Fruit fly (Drosophila melanogaster) whole organism, prepupa: ENCODE data around the gene CG11581.

ENCODE experiments used
- Blimp-1 ChIP-seq: fragments of 200-800 bp; sonication (Bioruptor generic); optimal IDR thresholded peaks from 3 replicates; lab custom pipeline; 2017; ENCODE audit warnings: missing biosample characterization, missing genetic modification characterization, mild to moderate bottlenecking, moderate library complexity, missing genetic modification reagents
- CG10669 ChIP-seq: fragments of 200-800 bp; sonication (Bioruptor generic); optimal IDR thresholded peaks from 3 replicates; lab custom pipeline; 2018; ENCODE audit warnings: missing biosample characterization, mild to moderate bottlenecking, missing genetic modification characterization, moderate library complexity
- CG11294 ChIP-seq: fragments of 200-800 bp; sonication (Bioruptor generic); IDR thresholded peaks from 2 replicates; pipeline ENCODE4 v1.3.6; 2022; ENCODE audit warnings: missing biosample characterization, missing genetic modification characterization
- CG11902 ChIP-seq: fragments of 200-800 bp; sonication (Bioruptor generic); optimal IDR thresholded peaks from 3 replicates; lab custom pipeline; 2016; ENCODE audit warnings: missing biosample characterization, missing genetic modification characterization
- CG32006 ChIP-seq: fragments of 200-800 bp; sonication (Bioruptor generic); optimal IDR thresholded peaks from 3 replicates; lab custom pipeline; 2017; ENCODE audit warnings: missing biosample characterization, mild to moderate bottlenecking, missing genetic modification characterization
- CG3919 ChIP-seq: fragments of 200-800 bp; sonication (Bioruptor generic); optimal IDR thresholded peaks from 3 replicates; lab custom pipeline; 2016; ENCODE audit warnings: missing biosample characterization, missing genetic modification characterization
- CG4318 ChIP-seq: fragments of 200-800 bp; sonication (Bioruptor generic); optimal IDR thresholded peaks from 3 replicates; lab custom pipeline; 2017; ENCODE audit warnings: missing biosample characterization, mild to moderate bottlenecking, missing genetic modification characterization
- CG6276 ChIP-seq: fragments of 200-800 bp; sonication (Bioruptor generic); optimal IDR thresholded peaks from 2 replicates; lab custom pipeline; 2017; ENCODE audit warnings: missing biosample characterization, mild to moderate bottlenecking, missing genetic modification characterization
- CG6808 ChIP-seq: fragments of 200-800 bp; sonication (Bioruptor generic); optimal IDR thresholded peaks from 3 replicates; lab custom pipeline; 2017; ENCODE audit warnings: missing biosample characterization, missing genetic modification characterization, mild to moderate bottlenecking, moderate library complexity, missing genetic modification reagents
- CG6854 ChIP-seq: fragments of 200-800 bp; sonication (Bioruptor generic); optimal IDR thresholded peaks from 2 replicates; lab custom pipeline; 2017; ENCODE audit warnings: missing biosample characterization, mild to moderate bottlenecking, missing genetic modification characterization
- CG7368 ChIP-seq: fragments of 200-800 bp; sonication (Bioruptor generic); optimal IDR thresholded peaks from 3 replicates; lab custom pipeline; 2016; ENCODE audit warnings: missing biosample characterization, missing genetic modification characterization
- CG8119 ChIP-seq: fragments of 200-800 bp; sonication (Bioruptor generic); IDR thresholded peaks from 3 replicates; pipeline ENCODE4 v1.3.6; 2022; ENCODE audit warnings: missing biosample characterization, missing genetic modification characterization
- CG8319 ChIP-seq: fragments of 200-800 bp; sonication (Bioruptor generic); optimal IDR thresholded peaks from 3 replicates; lab custom pipeline; 2016; ENCODE audit warnings: missing biosample characterization, missing genetic modification characterization
- CG9139 ChIP-seq: fragments of 200-800 bp; sonication (Bioruptor generic); optimal IDR thresholded peaks from 3 replicates; lab custom pipeline; 2017; ENCODE audit warnings: missing biosample characterization, mild to moderate bottlenecking, missing genetic modification characterization
- Eip75B ChIP-seq: fragments of 200-800 bp; sonication (Bioruptor generic); optimal IDR thresholded peaks from 3 replicates; lab custom pipeline; 2016; ENCODE audit warnings: missing biosample characterization, missing genetic modification characterization
- Eip93F ChIP-seq: fragments of 200-800 bp; sonication (Bioruptor generic); optimal IDR thresholded peaks from 2 replicates; lab custom pipeline; 2016; ENCODE audit warnings: missing biosample characterization, mild to moderate bottlenecking, missing genetic modification characterization
- Ets21C ChIP-seq: fragments of 200-800 bp; sonication (Bioruptor generic); optimal IDR thresholded peaks from 3 replicates; lab custom pipeline; 2016; ENCODE audit warnings: missing biosample characterization, missing genetic modification characterization
- Ets96B ChIP-seq: fragments of 200-800 bp; optimal IDR thresholded peaks from 2 replicates; lab custom pipeline; 2019; ENCODE audit warnings: missing biosample characterization, mild to moderate bottlenecking, missing genetic modification characterization, moderate library complexity
- Gug ChIP-seq: fragments of 200-800 bp; sonication (Bioruptor generic); IDR thresholded peaks from 2 replicates; pipeline ENCODE4 v1.3.6; 2022; ENCODE audit warnings: missing biosample characterization, missing genetic modification characterization
- Hr38 ChIP-seq: sonication (Bioruptor generic); optimal IDR thresholded peaks from 2 replicates; lab custom pipeline; 2016; ENCODE audit warnings: missing biosample characterization, missing genetic modification characterization
- Hr39 ChIP-seq: fragments of 200-800 bp; sonication (Bioruptor generic); optimal IDR thresholded peaks from 2 replicates; lab custom pipeline; 2016; ENCODE audit warnings: missing biosample characterization, missing genetic modification characterization
- OdsH ChIP-seq: fragments of 200-800 bp; sonication (Bioruptor generic); optimal IDR thresholded peaks from 3 replicates; lab custom pipeline; 2016; ENCODE audit warnings: missing biosample characterization, missing genetic modification characterization
- Sox15 ChIP-seq: fragments of 200-800 bp; sonication (Bioruptor generic); optimal IDR thresholded peaks from 3 replicates; lab custom pipeline; 2016; ENCODE audit warnings: missing biosample characterization, missing genetic modification characterization
- achi ChIP-seq: fragments of 200-800 bp; sonication (Bioruptor generic); optimal IDR thresholded peaks from 3 replicates; lab custom pipeline; 2016; ENCODE audit warnings: missing biosample characterization, missing genetic modification characterization
- cyc ChIP-seq: fragments of 200-800 bp; sonication (Bioruptor generic); optimal IDR thresholded peaks from 3 replicates; lab custom pipeline; 2016; ENCODE audit warnings: missing biosample characterization, missing genetic modification characterization
- eg ChIP-seq: fragments of 200-800 bp; sonication (Bioruptor generic); IDR thresholded peaks from 3 replicates; pipeline ENCODE4 v1.3.6; 2022; ENCODE audit warnings: missing biosample characterization, missing genetic modification characterization
- esn ChIP-seq: fragments of 200-800 bp; sonication (Bioruptor generic); optimal IDR thresholded peaks from 2 replicates; lab custom pipeline; 2016; ENCODE audit warnings: missing biosample characterization, mild to moderate bottlenecking, missing genetic modification characterization, moderate library complexity
- fd59A ChIP-seq: fragments of 200-800 bp; sonication (Bioruptor generic); optimal IDR thresholded peaks from 2 replicates; lab custom pipeline; 2017; ENCODE audit warnings: missing biosample characterization, mild to moderate bottlenecking, missing genetic modification characterization, missing genetic modification reagents
- fkh ChIP-seq: fragments of 200-800 bp; sonication (Bioruptor generic); optimal IDR thresholded peaks from 3 replicates; lab custom pipeline; 2017; ENCODE audit warnings: missing biosample characterization, mild to moderate bottlenecking, missing genetic modification characterization, moderate library complexity
- pdm3 ChIP-seq: fragments of 200-800 bp; sonication (Bioruptor generic); optimal IDR thresholded peaks from 3 replicates; lab custom pipeline; 2016; ENCODE audit warnings: missing biosample characterization, missing genetic modification characterization
- salr ChIP-seq, 2 experiments: fragments of 200-800 bp; sonication (Bioruptor generic); optimal IDR thresholded peaks; 3 replicates each; lab custom pipeline; 2016 to 2018; ENCODE audit warnings: missing biosample characterization in 2 of 2, missing genetic modification characterization in 2 of 2, mild to moderate bottlenecking in 1 of 2
- spab ChIP-seq: fragments of 200-800 bp; sonication (Bioruptor generic); optimal IDR thresholded peaks from 2 replicates; lab custom pipeline; 2017; ENCODE audit warnings: missing biosample characterization, mild to moderate bottlenecking, missing genetic modification characterization, missing genetic modification reagents
- ss ChIP-seq, 2 experiments: fragments of 200-800 bp; sonication (Bioruptor generic); optimal IDR thresholded peaks; 2 replicates in 1 of 2; 3 replicates in 1 of 2; lab custom pipeline; 2017 to 2018; ENCODE audit warnings: mild to moderate bottlenecking in 2 of 2, missing biosample characterization in 2 of 2, missing genetic modification characterization in 2 of 2, moderate library complexity in 1 of 2
- svp ChIP-seq: fragments of 200-800 bp; sonication (Bioruptor generic); peaks from one replicate; lab custom pipeline; 2016; ENCODE audit warnings: missing biosample characterization, missing genetic modification characterization
- vri ChIP-seq: fragments of 200-800 bp; sonication (Bioruptor generic); optimal IDR thresholded peaks from 3 replicates; lab custom pipeline; 2016; ENCODE audit warnings: missing biosample characterization, mild to moderate bottlenecking, missing genetic modification characterization

CG11581 gene

DNA sequence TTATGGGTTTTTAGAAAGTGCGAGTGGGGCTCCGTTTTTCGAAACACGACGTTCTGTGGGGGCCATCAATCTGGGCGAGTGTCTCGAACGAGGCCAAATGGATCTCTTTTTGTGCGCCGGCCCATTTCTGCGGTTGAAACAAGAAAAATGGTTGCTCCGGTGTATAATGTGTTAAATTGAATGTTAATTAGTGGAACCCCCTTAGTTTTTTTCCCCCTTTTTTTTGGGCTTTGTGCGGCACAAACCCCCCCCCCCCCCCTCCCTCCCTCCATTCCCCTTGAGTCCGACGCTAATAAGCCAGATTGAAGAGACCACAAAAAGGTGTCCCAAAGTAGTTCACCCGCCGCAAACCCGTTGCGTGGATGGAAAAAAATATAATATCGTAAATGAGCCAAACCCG, 3.1 kb upstream of the CG11581 start:
- no peak for TF ChIP-seq esn
- no peak for TF ChIP-seq cyc
- no peak for TF ChIP-seq Sox15 (GFP tag; lab: Kevin White, UChicago)
- TF ChIP-seq CG4318: no peak
- TF ChIP-seq Eip75B: no peak
- TF ChIP-seq OdsH (GFP tag; lab: Kevin White, UChicago): no peak
- no peak for TF ChIP-seq CG11294 (GFP tag; lab: Robert Waterston, UW)

DNA sequence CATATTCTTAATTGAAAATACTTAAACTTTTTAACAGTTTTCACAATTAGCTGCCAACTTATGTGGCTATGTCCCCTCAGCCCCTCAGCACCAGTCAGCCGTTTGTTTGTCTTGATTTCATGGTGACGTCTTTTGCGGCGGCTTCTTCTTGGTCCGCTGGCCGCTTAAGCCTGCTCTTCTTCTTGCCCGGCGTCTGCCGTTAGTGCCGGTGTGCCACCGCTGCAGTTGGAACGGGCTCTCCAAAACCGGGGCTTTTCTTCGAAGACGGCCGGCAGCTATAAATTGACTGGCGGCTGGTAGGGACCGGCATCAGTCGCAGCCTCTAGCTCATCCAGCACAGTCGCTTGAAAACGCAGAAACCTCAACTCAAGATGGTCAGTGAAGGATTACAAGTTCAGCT, 2.3 kb upstream of the CG11581 start, which contains the start of gene CG1368:
Gene CG1368, plus strand, starts transcription at position 301 of the 400 bp plus-strand sequence.
- TF ChIP-seq fd59A (no peak), Ets21C (no peak), CG11902 (GFP tag; lab: Kevin White, UChicago) (no peak), vri (GFP tag; lab: Kevin White, UChicago) (no peak), spab (GFP tag; lab: Kevin White, UChicago) (no peak), esn (no peak), Hr38 (GFP tag; lab: Kevin White, UChicago) (no peak), fkh (no peak), Eip93F (GFP tag; lab: Kevin White, UChicago) (no peak), Hr39 (no peak), CG8319 (GFP tag; lab: Kevin White, UChicago) (no peak), CG10669 (GFP tag; lab: Kevin White, UChicago) (no peak), pdm3 (GFP tag; lab: Kevin White, UChicago) (no peak), achi (GFP tag; lab: Kevin White, UChicago) (no peak), CG7368 (GFP tag; lab: Kevin White, UChicago) (no peak), CG6808 (GFP tag; lab: Kevin White, UChicago) (no peak), CG32006 (GFP tag; lab: Kevin White, UChicago) (no peak), Ets96B (tag; lab: Kevin White, UChicago) (no peak), CG4318 (no peak), Eip75B (no peak)

DNA sequence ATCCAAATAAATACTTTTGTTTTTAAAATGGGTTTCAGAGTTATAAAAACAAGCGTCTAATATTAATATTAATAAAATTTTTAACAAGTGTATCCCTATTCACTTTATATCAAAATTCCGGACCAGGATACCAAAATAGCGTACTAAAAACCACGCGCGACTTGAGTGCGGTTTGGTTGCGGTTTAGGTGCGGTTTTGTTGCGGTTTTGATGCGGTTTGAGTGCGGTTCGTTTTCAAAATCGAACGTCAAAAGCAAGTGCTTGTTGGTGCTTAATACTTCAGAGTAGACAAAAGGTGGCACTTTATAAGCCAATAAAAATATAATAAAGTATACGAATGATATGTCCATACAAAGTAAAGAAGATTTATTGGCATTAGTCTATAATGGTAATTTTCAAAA, 1.1 kb upstream of the CG11581 start:
- TF ChIP-seq svp (no peak), spab (GFP tag; lab: Kevin White, UChicago) (no peak), CG3919 (GFP tag; lab: Kevin White, UChicago) (no peak), OdsH (GFP tag; lab: Kevin White, UChicago) (no peak), CG6808 (GFP tag; lab: Kevin White, UChicago) (no peak), CG8119 (no peak), CG6854 (GFP tag; lab: Kevin White, UChicago) (no peak), CG6276 (GFP tag; lab: Kevin White, UChicago) (no peak), eg (GFP tag; lab: Robert Waterston, UW) (no peak), salr (GFP tag; optimal IDR thresholded peaks at IDR 0.05; lab: Kevin White, UChicago) (no peak), CG10669 (GFP tag; lab: Kevin White, UChicago) (no peak), Blimp-1 (GFP tag; lab: Kevin White, UChicago) (no peak), CG8319 (GFP tag; lab: Kevin White, UChicago) (no peak), ss (GFP tag; optimal IDR thresholded peaks at IDR 0.05; lab: Kevin White, UChicago) (no peak)

DNA sequence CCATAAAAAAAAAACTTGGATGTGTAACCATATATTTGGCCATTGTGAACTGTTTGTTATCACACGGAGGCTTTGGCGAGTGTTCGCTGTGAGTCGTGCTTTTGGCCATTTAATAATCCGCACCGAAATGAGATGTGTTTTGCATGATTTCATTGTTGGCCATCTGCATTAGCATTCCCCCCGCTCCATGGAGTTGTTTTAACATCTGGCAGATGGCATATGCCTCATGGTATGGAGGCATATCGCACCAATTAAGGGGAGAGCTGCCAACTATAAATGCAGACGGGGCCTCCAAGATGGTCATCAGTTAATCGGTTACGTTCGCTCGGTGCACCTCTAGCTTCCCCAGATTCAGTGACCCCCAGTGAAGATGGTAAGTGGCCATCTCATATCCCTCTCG, 4.0 kb downstream of the CG11581 start, which contains the start of gene CG11584:
Gene CG11584, plus strand, starts transcription at position 301 of the 400 bp plus-strand sequence.
- TF ChIP-seq CG9139 (GFP tag; lab: Kevin White, UChicago) (no peak), Gug (no peak), Hr39 (no peak), eg (GFP tag; lab: Robert Waterston, UW) (no peak)
- TF ChIP-seq, all 60 proteins: peak for 0
